Fruit fly (Drosophila melanogaster): ENCODE data around the gene Top3alpha.

dm6 chr2L:19533247-19533646 lies 35.3 kb downstream of the Top3alpha start, which contains the start of gene CG33116:
- TF ChIP-seq Hr96 (GFP tag; optimal IDR thresholded peaks at IDR 0.05): peak; percentile 79
- peak; percentile 78 for TF ChIP-seq CG7045 (GFP tag; optimal IDR thresholded peaks at IDR 0.05)
- TF ChIP-seq CG11617 (GFP tag; optimal IDR thresholded peaks at IDR 0.05): peak; percentile 68
- TF ChIP-seq CG12768 (GFP tag; optimal IDR thresholded peaks at IDR 0.05): peak; percentile 88
- TF ChIP-seq cnc (optimal IDR thresholded peaks at IDR 0.05): no peak
- peak; percentile 75 for TF ChIP-seq toe (GFP tag; optimal IDR thresholded peaks at IDR 0.05)
- no peak for TF ChIP-seq kay (GFP tag; ENCODE audit: borderline replicate concordance)
- peak; percentile 88 for TF ChIP-seq CG7101 (tag; optimal IDR thresholded peaks at IDR 0.05)
- TF ChIP-seq CG5204 (GFP tag; optimal IDR thresholded peaks at IDR 0.05): peak; percentile 67
- peak; percentile 75 for TF ChIP-seq pad (GFP tag; optimal IDR thresholded peaks at IDR 0.05)

Measured in whole organism, adult.